Worm (Caenorhabditis elegans) whole organism, L1 larva: ENCODE measurements around the gene F58D12.1.

Experiments used
- C04F5.9 ChIP-seq: sonication (generic microtip); optimal IDR thresholded peaks from 2 replicates; lab custom pipeline; 2016; ENCODE audit warnings: missing genetic modification characterization, missing compliant biosample characterization
- C16A3.4 ChIP-seq: fragments of 150-350 bp; optimal IDR thresholded peaks from 2 replicates; lab custom pipeline; 2014; ENCODE audit warnings: missing biosample characterization, missing genetic modification characterization
- blmp-1 ChIP-seq: fragments of 150-350 bp; optimal IDR thresholded peaks from 2 replicates; lab custom pipeline; 2014; ENCODE audit warnings: missing biosample characterization, missing genetic modification characterization
- ceh-63 ChIP-seq: fragments of 200-800 bp; sonication (Bioruptor generic); optimal IDR thresholded peaks from 2 replicates; lab custom pipeline; 2018; ENCODE audit warnings: mild to moderate bottlenecking, missing genetic modification characterization, missing compliant biosample characterization
- ceh-90 ChIP-seq: sonication (generic microtip); optimal IDR thresholded peaks from 2 replicates; lab custom pipeline; 2016; ENCODE audit warnings: missing genetic modification characterization, missing compliant biosample characterization
- ces-1 ChIP-seq: fragments of 150-350 bp; optimal IDR thresholded peaks from 2 replicates; lab custom pipeline; 2014; ENCODE audit warnings: missing biosample characterization, missing genetic modification reagents, missing genetic modification characterization
- dpl-1 ChIP-seq, 3 experiments: fragments of 150-350 bp in 2 of 3; sonication (generic microtip) in 1 of 3; optimal IDR thresholded peaks; 2 replicates each; lab custom pipeline; 2014 to 2017; ENCODE audit warnings: missing biosample characterization in 3 of 3, missing genetic modification characterization in 3 of 3, missing genetic modification reagents in 3 of 3
- egl-27 ChIP-seq, 2 experiments: fragments of 150-350 bp in 1 of 2; sonication (generic microtip); optimal IDR thresholded peaks; 3 replicates each; lab custom pipeline; 2017 to 2018; ENCODE audit warnings: missing biosample characterization in 2 of 2, missing genetic modification characterization in 2 of 2, missing genetic modification reagents in 2 of 2
- elt-2 ChIP-seq: sonication (generic microtip); optimal IDR thresholded peaks from 2 replicates; lab custom pipeline; 2016; ENCODE audit warnings: missing genetic modification characterization, mild to moderate bottlenecking, inconsistent platforms, missing compliant biosample characterization, missing genetic modification reagents
- ets-5 ChIP-seq: fragments of 200-800 bp; sonication (Bioruptor generic); IDR thresholded peaks from 2 replicates; pipeline ENCODE4 v1.3.6; 2022; ENCODE audit warnings: missing genetic modification characterization, missing compliant biosample characterization
- fkh-10 ChIP-seq: sonication (generic microtip); optimal IDR thresholded peaks from 2 replicates; lab custom pipeline; 2017; ENCODE audit warnings: missing biosample characterization, missing genetic modification reagents, missing genetic modification characterization
- fkh-8 ChIP-seq: sonication (generic microtip); optimal IDR thresholded peaks from 2 replicates; lab custom pipeline; 2016; ENCODE audit warnings: mild to moderate bottlenecking, missing genetic modification characterization, missing compliant biosample characterization
- fos-1 ChIP-seq: fragments of 150-350 bp; optimal IDR thresholded peaks from 2 replicates; lab custom pipeline; 2014; ENCODE audit warnings: missing biosample characterization, missing genetic modification characterization
- grh-1 ChIP-seq: fragments of 200-800 bp; sonication (Bioruptor generic); IDR thresholded peaks from 2 replicates; pipeline ENCODE4 v1.3.6; 2022; ENCODE audit warnings: missing genetic modification reagents, missing genetic modification characterization, missing compliant biosample characterization
- hlh-17 ChIP-seq: fragments of 200-800 bp; sonication (Bioruptor generic); optimal IDR thresholded peaks from 2 replicates; lab custom pipeline; 2018; ENCODE audit warnings: missing genetic modification characterization, mild to moderate bottlenecking, missing compliant biosample characterization, moderate library complexity, borderline replicate concordance
- hlh-4 ChIP-seq: sonication (generic microtip); optimal IDR thresholded peaks from 2 replicates; lab custom pipeline; 2016; ENCODE audit warnings: mild to moderate bottlenecking, missing genetic modification characterization, missing compliant biosample characterization
- hpl-2 ChIP-seq: fragments of 150-350 bp; optimal IDR thresholded peaks from 2 replicates; lab custom pipeline; 2014; ENCODE audit warnings: missing biosample characterization, missing genetic modification reagents, missing genetic modification characterization
- isw-1 ChIP-seq: fragments of 200-800 bp; sonication (Bioruptor generic); IDR thresholded peaks from 2 replicates; pipeline ENCODE4 v1.3.6; 2022; ENCODE audit warnings: missing genetic modification characterization, missing compliant biosample characterization
- lin-15B ChIP-seq: fragments of 150-350 bp; sonication (generic microtip); optimal IDR thresholded peaks from 3 replicates; lab custom pipeline; 2014; ENCODE audit warnings: missing biosample characterization, missing genetic modification characterization
- lin-35 ChIP-seq, 2 experiments: fragments of 150-350 bp; optimal IDR thresholded peaks; 2 replicates each; lab custom pipeline; 2014; ENCODE audit warnings: missing biosample characterization in 2 of 2, missing genetic modification characterization in 2 of 2, missing genetic modification reagents in 2 of 2
- lin-39 ChIP-seq: fragments of 150-350 bp; optimal IDR thresholded peaks from 2 replicates; lab custom pipeline; 2014; ENCODE audit warnings: missing biosample characterization, missing genetic modification reagents, missing genetic modification characterization
- lsy-2 ChIP-seq, 2 experiments: fragments of 150-350 bp; optimal IDR thresholded peaks; 2 replicates each; lab custom pipeline; 2014; ENCODE audit warnings: missing biosample characterization in 2 of 2, missing genetic modification characterization in 2 of 2
- mab-9 ChIP-seq: fragments of 200-800 bp; sonication (Bioruptor generic); IDR thresholded peaks from 2 replicates; pipeline ENCODE4 v1.3.6; 2022; ENCODE audit warnings: missing genetic modification reagents, missing genetic modification characterization, missing compliant biosample characterization
- mdl-1 ChIP-seq, 2 experiments: fragments of 150-350 bp; optimal IDR thresholded peaks; 2 replicates each; lab custom pipeline; 2014 to 2017; ENCODE audit warnings: missing biosample characterization in 2 of 2, missing genetic modification characterization in 2 of 2, inconsistent platforms in 1 of 2
- mep-1 ChIP-seq: fragments of 150-350 bp; optimal IDR thresholded peaks from 2 replicates; lab custom pipeline; 2014; ENCODE audit warnings: missing biosample characterization, missing genetic modification characterization
- nhr-11 ChIP-seq: fragments of 150-350 bp; optimal IDR thresholded peaks from 2 replicates; lab custom pipeline; 2014; ENCODE audit warnings: missing biosample characterization, missing genetic modification characterization
- nhr-12 ChIP-seq: sonication (generic microtip); optimal IDR thresholded peaks from 2 replicates; lab custom pipeline; 2017; ENCODE audit warnings: missing biosample characterization, missing genetic modification characterization
- nhr-19 ChIP-seq: fragments of 200-800 bp; sonication (Bioruptor generic); conservative IDR thresholded peaks from 2 replicates; pipeline ENCODE4 v1.3.6; 2022; ENCODE audit warnings: missing genetic modification characterization, missing compliant biosample characterization
- nhr-20 ChIP-seq: sonication (generic microtip); optimal IDR thresholded peaks from 2 replicates; lab custom pipeline; 2016; ENCODE audit warnings: mild to moderate bottlenecking, missing genetic modification characterization, missing compliant biosample characterization
- nhr-237 ChIP-seq: fragments of 150-350 bp; optimal IDR thresholded peaks from 2 replicates; lab custom pipeline; 2014; ENCODE audit warnings: missing biosample characterization, missing genetic modification characterization
- nhr-90 ChIP-seq: sonication (generic microtip); optimal IDR thresholded peaks from 2 replicates; lab custom pipeline; 2016; ENCODE audit warnings: mild to moderate bottlenecking, missing genetic modification characterization, missing compliant biosample characterization; ENCODE audit not compliant: poor library complexity
- pag-3 ChIP-seq: sonication (generic microtip); optimal IDR thresholded peaks from 2 replicates; lab custom pipeline; 2017; ENCODE audit warnings: missing genetic modification characterization, mild to moderate bottlenecking, missing compliant biosample characterization, antibody characterized with exemption, borderline replicate concordance; ENCODE audit not compliant: insufficient read depth
- pqm-1 ChIP-seq: sonication (generic microtip); optimal IDR thresholded peaks from 3 replicates; lab custom pipeline; 2017; ENCODE audit warnings: missing biosample characterization, missing genetic modification characterization
- snpc-4 ChIP-seq: fragments of 150-350 bp; optimal IDR thresholded peaks from 2 replicates; lab custom pipeline; 2014; ENCODE audit warnings: missing biosample characterization, missing genetic modification characterization
- snu-23 ChIP-seq: sonication (generic microtip); optimal IDR thresholded peaks from 2 replicates; lab custom pipeline; 2016; ENCODE audit warnings: missing genetic modification characterization, missing compliant biosample characterization
- sptf-1 ChIP-seq: fragments of 150-350 bp; optimal IDR thresholded peaks from 2 replicates; lab custom pipeline; 2014; ENCODE audit warnings: missing biosample characterization, missing genetic modification characterization
- sup-37 ChIP-seq: fragments of 200-800 bp; sonication (Bioruptor generic); optimal IDR thresholded peaks from 2 replicates; lab custom pipeline; 2018; ENCODE audit warnings: mild to moderate bottlenecking, missing genetic modification characterization, missing compliant biosample characterization
- swsn-7 ChIP-seq: sonication (generic microtip); optimal IDR thresholded peaks from 2 replicates; lab custom pipeline; 2016; ENCODE audit warnings: missing genetic modification characterization, missing compliant biosample characterization
- unc-130 ChIP-seq: fragments of 150-350 bp; optimal IDR thresholded peaks from 2 replicates; lab custom pipeline; 2017; ENCODE audit warnings: missing biosample characterization, missing genetic modification characterization, inconsistent platforms
- unc-30 ChIP-seq: sonication (generic microtip); optimal IDR thresholded peaks from 2 replicates; lab custom pipeline; 2017; ENCODE audit warnings: missing biosample characterization, missing genetic modification characterization
- xbp-1 ChIP-seq: sonication (generic microtip); optimal IDR thresholded peaks from 2 replicates; lab custom pipeline; 2016; ENCODE audit warnings: missing genetic modification characterization, missing compliant biosample characterization
- zip-4 ChIP-seq: fragments of 200-800 bp; sonication (Bioruptor generic); optimal IDR thresholded peaks from 2 replicates; lab custom pipeline; 2018; ENCODE audit warnings: mild to moderate bottlenecking, missing genetic modification characterization, moderate library complexity, missing compliant biosample characterization
- ztf-11 ChIP-seq, 2 experiments: sonication (generic microtip); optimal IDR thresholded peaks; 2 replicates each; lab custom pipeline; 2016 to 2017; ENCODE audit warnings: missing genetic modification characterization in 2 of 2, missing biosample characterization in 1 of 2, missing compliant biosample characterization in 1 of 2
- ztf-4 ChIP-seq: fragments of 150-350 bp; optimal IDR thresholded peaks from 2 replicates; lab custom pipeline; 2014; ENCODE audit warnings: missing biosample characterization, missing genetic modification characterization

The F58D12.1 gene

DNA sequence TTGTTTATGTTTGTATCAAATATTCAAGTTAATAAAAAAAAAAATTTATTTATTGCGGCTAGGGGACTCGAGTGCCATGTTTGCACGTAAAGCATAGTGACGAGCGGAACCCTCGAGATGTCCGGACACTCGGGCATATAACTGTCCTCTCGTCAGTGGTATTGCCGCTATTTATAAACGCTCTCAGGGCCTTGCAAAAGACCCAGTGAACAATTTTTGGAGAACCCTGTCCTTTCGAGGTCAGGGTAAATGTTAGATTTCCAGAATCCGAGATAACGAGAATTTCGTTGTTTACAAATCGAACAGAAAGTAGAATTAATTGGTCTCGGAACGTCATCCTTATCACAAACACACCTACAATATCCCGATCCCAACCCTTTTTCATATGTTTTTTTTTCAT is 43.0 kb downstream of the F58D12.1 start, which contains the start of gene D1086.3 (continued):
- TF ChIP-seq nhr-12 (tag; lab: Kevin White, UChicago) (no peak), nhr-19 (peak; percentile 80), grh-1 (GFP tag; lab: Robert Waterston, UW) (peak; percentile 53; the same call in 1 of the 2 replicates), dpl-1 (GFP tag; optimal IDR thresholded peaks at IDR 0.05; lab: Kevin White, UChicago) (no peak), snpc-4 (tag; lab: Kevin White, UChicago) (peak; percentile 98), ztf-11 (tag; optimal IDR thresholded peaks at IDR 0.05; lab: Kevin White, UChicago) (no peak), hlh-4 (tag; lab: Kevin White, UChicago) (no peak), fos-1 (tag; lab: Kevin White, UChicago) (no peak), lin-39 (tag; lab: Kevin White, UChicago) (peak; percentile 75), nhr-20 (tag; lab: Kevin White, UChicago) (peak; percentile 51), fkh-8 (tag; lab: Kevin White, UChicago) (no peak), lsy-2 (tag; optimal IDR thresholded peaks at IDR 0.05; lab: Kevin White, UChicago) (peak in 1 of 2 experiments; percentile 42), mab-9 (GFP tag; lab: Robert Waterston, UW) (no peak), ceh-63 (GFP tag; lab: Kevin White, UChicago) (no peak), sptf-1 (no peak), nhr-90 (tag; lab: Kevin White, UChicago) (peak; percentile 82), nhr-237 (no peak), pag-3 (no peak), lin-15B (tag; lab: Kevin White, UChicago) (no peak), C16A3.4 (tag; lab: Kevin White, UChicago) (no peak), C04F5.9 (tag; lab: Kevin White, UChicago) (no peak), elt-2 (tag; lab: Kevin White, UChicago) (peak; percentile 55), mep-1 (peak; percentile 4), ztf-4 (no peak), egl-27 (tag; optimal IDR thresholded peaks at IDR 0.05; lab: Kevin White, UChicago) (no peak), hpl-2 (GFP tag; lab: Kevin White, UChicago) (no peak), ets-5 (GFP tag; lab: Robert Waterston, UW) (no peak), snu-23 (GFP tag; lab: Kevin White, UChicago) (peak; percentile 48), pqm-1 (tag; lab: Kevin White, UChicago) (no peak), swsn-7 (peak; percentile 65), unc-130 (tag; lab: Kevin White, UChicago) (no peak), sup-37 (GFP tag; lab: Kevin White, UChicago) (no peak), ceh-90 (tag; lab: Kevin White, UChicago) (no peak), nhr-11 (no peak), fkh-10 (GFP tag; lab: Kevin White, UChicago) (no peak), ces-1 (no peak), unc-30 (tag; lab: Kevin White, UChicago) (no peak), mdl-1 (tag; optimal IDR thresholded peaks at IDR 0.05; lab: Kevin White, UChicago) (no peak), lin-35 (GFP tag; optimal IDR thresholded peaks at IDR 0.05; lab: Kevin White, UChicago) (no peak), xbp-1 (tag; lab: Kevin White, UChicago) (peak; percentile 27), hlh-17 (GFP tag; lab: Kevin White, UChicago) (no peak), zip-4 (no peak), isw-1 (GFP tag; lab: Robert Waterston, UW) (no peak), blmp-1 (no peak)
